Worm (Caenorhabditis elegans) whole organism, L2 larva: ENCODE results near the gene lin-24.

ENCODE experiments used
- elt-3 ChIP-seq: sonication (generic microtip); optimal IDR thresholded peaks from 2 replicates; lab custom pipeline; 2017; ENCODE audit warnings: missing biosample characterization, missing genetic modification characterization
- lsy-2 ChIP-seq, 2 experiments: fragments of 150-350 bp in 1 of 2; sonication (generic microtip) in 1 of 2; optimal IDR thresholded peaks; 2 replicates each; lab custom pipeline; 2014 to 2017; ENCODE audit warnings: missing biosample characterization in 2 of 2, missing genetic modification characterization in 2 of 2
- nhr-11 ChIP-seq: fragments of 150-350 bp; optimal IDR thresholded peaks from 2 replicates; lab custom pipeline; 2014; ENCODE audit warnings: missing biosample characterization, missing genetic modification characterization
- unc-55 ChIP-seq: fragments of 150-350 bp; sonication (generic microtip); optimal IDR thresholded peaks from 3 replicates; lab custom pipeline; 2014; ENCODE audit warnings: missing biosample characterization, missing genetic modification reagents, missing genetic modification characterization
- ztf-11 ChIP-seq: sonication (generic microtip); optimal IDR thresholded peaks from 2 replicates; lab custom pipeline; 2017; ENCODE audit warnings: missing biosample characterization, missing genetic modification characterization

DNA sequence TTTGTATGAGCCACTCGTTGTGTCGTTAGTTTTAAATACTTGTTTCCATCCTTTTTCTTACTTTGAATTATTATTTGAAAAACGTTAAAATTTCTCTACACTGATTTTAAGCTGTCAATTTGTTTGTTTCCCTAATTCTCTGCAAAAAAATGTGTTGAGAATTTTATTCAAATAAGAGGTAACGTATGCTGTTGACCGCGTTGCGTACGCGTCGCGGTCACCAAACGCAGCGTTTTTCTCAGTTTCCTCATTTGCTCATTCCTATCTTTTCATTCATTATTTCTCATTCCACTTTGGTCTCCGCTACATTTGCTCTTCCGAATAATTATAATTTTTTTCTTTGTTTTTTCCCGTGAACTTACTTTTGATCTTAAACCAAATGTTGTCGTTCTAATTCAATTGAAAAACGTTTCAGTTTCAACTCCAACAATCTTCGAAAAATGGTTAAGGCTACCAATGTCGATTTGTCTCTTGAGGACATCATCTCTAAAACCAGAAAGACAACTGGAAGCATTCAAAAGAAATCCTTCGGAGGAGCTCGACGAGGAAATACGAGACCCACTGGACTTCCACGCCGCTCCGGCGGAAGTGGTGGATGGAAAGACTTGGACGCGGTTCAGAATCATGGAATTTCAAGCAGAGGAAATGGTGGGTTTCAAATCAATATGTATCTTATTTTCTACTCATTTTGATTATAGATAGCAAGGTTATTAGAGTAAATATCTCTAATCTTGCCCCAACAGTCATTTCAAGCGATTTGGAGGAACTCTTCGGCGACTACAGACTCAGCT, 6.2 kb upstream of the lin-24 start, which contains the start of gene aly-3:
- peak; percentile 49 for TF ChIP-seq unc-55 (GFP tag; lab: Kevin White, UChicago)
- TF ChIP-seq lsy-2 (tag; optimal IDR thresholded peaks at IDR 0.05; lab: Kevin White, UChicago): peak in 1 of 2 experiments; percentile 32
- TF ChIP-seq elt-3 (tag; lab: Kevin White, UChicago): no peak
- no peak for TF ChIP-seq nhr-11 (tag; lab: Kevin White, UChicago)
- TF ChIP-seq ztf-11 (tag; lab: Kevin White, UChicago): no peak
